Worm (Caenorhabditis elegans) whole organism, mixed stage, embryonic: ENCODE data around the gene str-81.

Experiments used
- ces-1 ChIP-seq: fragments of 150-350 bp; optimal IDR thresholded peaks from 2 replicates; lab custom pipeline; 2014; ENCODE audit warnings: missing biosample characterization, missing genetic modification reagents, missing genetic modification characterization
- nhr-76 ChIP-seq: sonication (generic microtip); optimal IDR thresholded peaks from 2 replicates; lab custom pipeline; 2017; ENCODE audit warnings: missing biosample characterization, missing genetic modification characterization
- ztf-11 ChIP-seq: fragments of 150-350 bp; optimal IDR thresholded peaks from 2 replicates; lab custom pipeline; 2014; ENCODE audit warnings: missing biosample characterization, missing genetic modification characterization

- TF ChIP-seq ztf-11 (tag; lab: Kevin White, UChicago) (no peak), ces-1 (GFP tag; lab: Kevin White, UChicago) (no peak), nhr-76 (tag; lab: Kevin White, UChicago) (no peak)
Observed at ce11 chrV:19282314-19282713, 31.4 kb upstream of the str-81 start, which contains the start of gene fbxb-117.
